Worm (Caenorhabditis elegans): ENCODE measurements around the gene B0524.3.

B0524.3 gene

ce11 chrIII:1926456-1926855, 39.0 kb downstream of the B0524.3 start (continued):
- TF ChIP-seq let-526 (GFP tag; IDR thresholded peaks at IDR 0.05) (0 out of 2 replicates have a peak, but pooled peaks have one; percentile 34), mcd-1 (GFP tag; IDR thresholded peaks at IDR 0.05) (peak; percentile 82), lin-54 (GFP tag; optimal IDR thresholded peaks at IDR 0.05) (peak; percentile 41), gei-17 (GFP tag; optimal IDR thresholded peaks at IDR 0.05) (peak; percentile 61), ztf-26 (tag; optimal IDR thresholded peaks at IDR 0.05) (peak; percentile 71), cebp-1 (GFP tag; IDR thresholded peaks at IDR 0.05) (no peak), cebp-1 (tag; optimal IDR thresholded peaks at IDR 0.05) (peak; percentile 82), rcor-1 (GFP tag; IDR thresholded peaks at IDR 0.05) (peak; percentile 57), chd-7 (tag; optimal IDR thresholded peaks at IDR 0.05) (peak; percentile 90), K12H6.12 (tag; optimal IDR thresholded peaks at IDR 0.05) (peak; percentile 49), lin-26 (GFP tag; IDR thresholded peaks at IDR 0.05) (peak; percentile 82), nhr-80 (tag; optimal IDR thresholded peaks at IDR 0.05) (peak; percentile 88), die-1 (tag; optimal IDR thresholded peaks at IDR 0.05) (peak; percentile 64)

- TF ChIP-seq ztf-26 (tag; optimal IDR thresholded peaks at IDR 0.05) (no peak), nhr-179 (tag; optimal IDR thresholded peaks at IDR 0.05) (no peak)
These were observed 39.8 kb downstream of the B0524.3 start for ce11 chrIII:1927230-1927629.

- TF ChIP-seq K11D2.4 (GFP tag; IDR thresholded peaks at IDR 0.05) (no peak), nfyb-1 (GFP tag; IDR thresholded peaks at IDR 0.05) (0 out of 2 replicates have a peak, but pooled peaks have one; percentile 43), egrh-3 (GFP tag; IDR thresholded peaks at IDR 0.05) (peak; percentile 7; the same call in 1 of the 2 replicates), zfh-2 (GFP tag; conservative IDR thresholded peaks at IDR 0.05) (peak; percentile 77)
These were observed 41.5 kb downstream of the B0524.3 start for ce11 chrIII:1928741-1929499.

DNA sequence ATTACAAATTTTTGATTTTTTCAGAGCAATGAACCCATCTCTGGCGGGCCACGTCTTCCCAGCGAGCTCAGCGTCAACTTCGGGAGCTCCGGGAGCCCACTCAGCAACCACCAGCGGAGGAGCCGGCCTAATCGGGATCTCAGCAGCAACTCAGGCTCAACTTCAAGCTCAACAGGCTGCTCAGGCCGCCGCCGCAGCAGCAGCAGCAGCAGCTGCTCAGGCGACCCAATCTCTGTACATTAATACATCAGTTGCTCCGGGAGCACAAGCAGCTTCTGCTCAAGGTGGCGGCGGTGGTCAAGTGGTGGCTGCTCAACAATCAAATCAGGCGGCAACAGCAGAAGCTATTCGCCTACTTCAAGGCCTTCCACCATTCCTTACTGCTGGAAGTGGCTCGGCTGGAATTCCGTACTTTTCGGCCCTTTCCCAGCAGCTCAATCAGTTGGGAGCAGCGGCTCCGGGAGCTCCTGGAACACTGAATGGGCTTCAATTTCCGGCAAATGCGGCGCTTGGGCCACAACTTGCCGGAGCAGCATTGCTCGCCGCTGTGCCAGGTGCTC, 43.3 kb downstream of the B0524.3 start:
- no peak for TF ChIP-seq him-1 (tag; optimal IDR thresholded peaks at IDR 0.05)
- peak; percentile 89 for TF ChIP-seq zfh-2 (GFP tag; conservative IDR thresholded peaks at IDR 0.05)
- TF ChIP-seq lsy-27 (tag; optimal IDR thresholded peaks at IDR 0.05; ENCODE audit: borderline replicate concordance, insufficient read depth): no peak
- TF ChIP-seq K11D2.4 (GFP tag; IDR thresholded peaks at IDR 0.05): no peak
- no peak for TF ChIP-seq F49E8.2 (tag; optimal IDR thresholded peaks at IDR 0.05; ENCODE audit: insufficient read depth)
- TF ChIP-seq egrh-3 (GFP tag; IDR thresholded peaks at IDR 0.05): peak; percentile 91

DNA sequence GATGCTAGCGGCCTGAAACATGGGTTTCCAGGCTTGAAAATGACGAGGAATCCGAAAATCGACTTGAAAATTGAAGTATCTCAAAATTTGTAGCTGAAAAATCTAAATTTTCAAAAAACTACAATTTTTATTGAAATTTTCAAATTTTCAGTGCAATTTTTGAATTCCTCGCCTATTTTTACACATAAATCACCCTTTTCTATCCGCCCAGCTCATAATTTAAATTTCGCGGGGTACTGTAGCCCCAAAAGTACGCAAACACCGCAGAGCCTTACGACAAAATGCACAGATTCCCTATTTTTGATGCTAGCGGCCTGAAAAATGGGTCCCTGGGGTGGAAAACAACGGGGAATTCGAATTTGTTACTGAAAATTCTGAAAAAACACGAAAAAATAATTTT, 44.1 kb downstream of the B0524.3 start:
- TF ChIP-seq pbrm-1 (GFP tag; IDR thresholded peaks at IDR 0.05): no peak
- TF ChIP-seq hrde-1 (tag; optimal IDR thresholded peaks at IDR 0.05; ENCODE audit: borderline replicate concordance): no peak
- TF ChIP-seq F49E8.2 (tag; optimal IDR thresholded peaks at IDR 0.05; ENCODE audit: insufficient read depth): no peak
- TF ChIP-seq mes-4 (tag; optimal IDR thresholded peaks at IDR 0.05): no peak
- no peak for TF ChIP-seq F33H1.4 (GFP tag; IDR thresholded peaks at IDR 0.05)
- no peak for TF ChIP-seq madf-8 (GFP tag; conservative IDR thresholded peaks at IDR 0.05)
- TF ChIP-seq rcor-1 (GFP tag; IDR thresholded peaks at IDR 0.05): no peak
- TF ChIP-seq zfh-2 (GFP tag; conservative IDR thresholded peaks at IDR 0.05): no peak
- no peak for TF ChIP-seq mcd-1 (GFP tag; IDR thresholded peaks at IDR 0.05)
- TF ChIP-seq snpc-4 (GFP tag; optimal IDR thresholded peaks at IDR 0.05): no peak
- no peak for TF ChIP-seq snpc-4 (tag; optimal IDR thresholded peaks at IDR 0.05)
- TF ChIP-seq B0035.1 (tag; optimal IDR thresholded peaks at IDR 0.05): no peak
- TF ChIP-seq aptf-3 (GFP tag; IDR thresholded peaks at IDR 0.05): no peak
- TF ChIP-seq repo-1 (tag; optimal IDR thresholded peaks at IDR 0.05): no peak
- TF ChIP-seq sea-2 (GFP tag; IDR thresholded peaks at IDR 0.05): no peak
- no peak for TF ChIP-seq lsl-1 (GFP tag; optimal IDR thresholded peaks at IDR 0.05)
- no peak for TF ChIP-seq die-1 (tag; optimal IDR thresholded peaks at IDR 0.05)
- TF ChIP-seq ztf-25 (GFP tag; IDR thresholded peaks at IDR 0.05): no peak
- TF ChIP-seq attf-6 (GFP tag; IDR thresholded peaks at IDR 0.05): no peak
- TF ChIP-seq dpl-1 (GFP tag; optimal IDR thresholded peaks at IDR 0.05): no peak
